Worm (Caenorhabditis elegans) whole organism, early embryonic: ENCODE data around the gene slc-36.1.

Experiments
- B0310.2 ChIP-seq: sonication (generic microtip); optimal IDR thresholded peaks from 2 replicates; lab custom pipeline; 2016; ENCODE audit warnings: mild to moderate bottlenecking, missing genetic modification characterization, missing compliant biosample characterization
- ama-1 ChIP-seq: fragments of 150-350 bp; optimal IDR thresholded peaks from 2 replicates; lab custom pipeline; 2014
- ceh-13 ChIP-seq: fragments of 200-800 bp; sonication (Bioruptor generic); optimal IDR thresholded peaks from 2 replicates; lab custom pipeline; 2018; ENCODE audit warnings: mild to moderate bottlenecking, missing genetic modification characterization, missing compliant biosample characterization
- flt-1 ChIP-seq: fragments of 200-800 bp; sonication (Bioruptor generic); IDR thresholded peaks from 2 replicates; pipeline ENCODE4 v1.3.6; 2022; ENCODE audit warnings: missing genetic modification characterization, missing compliant biosample characterization
- tbx-11 ChIP-seq: fragments of 200-800 bp; sonication (Bioruptor generic); IDR thresholded peaks from 2 replicates; pipeline ENCODE4 v1.3.6; 2022; ENCODE audit warnings: missing genetic modification characterization, missing compliant biosample characterization

- no peak for TF ChIP-seq ama-1
- TF ChIP-seq tbx-11: no peak
- no peak for TF ChIP-seq flt-1
- no peak for TF ChIP-seq B0310.2 (tag; lab: Kevin White, UChicago)
- TF ChIP-seq ceh-13 (GFP tag; lab: Kevin White, UChicago): no peak
These were observed 31.5 kb upstream of the slc-36.1 start for ce11 chrIII:13275784-13276183.
